Worm (Caenorhabditis elegans): ENCODE measurements around the gene Y57G11C.1147.

ce11 chrIV:14771325-14771724 lies 26.0 kb downstream of the Y57G11C.1147 start, which contains the start of gene degl-1:
- TF ChIP-seq lsy-12 (tag; optimal IDR thresholded peaks at IDR 0.05) = no peak
- TF ChIP-seq mdl-1 (tag; optimal IDR thresholded peaks at IDR 0.05) = no peak
- no peak for TF ChIP-seq R02D3.7 (tag; optimal IDR thresholded peaks at IDR 0.05)
- TF ChIP-seq ceh-9 (tag; optimal IDR thresholded peaks at IDR 0.05) = no peak
- no peak for TF ChIP-seq skn-1 (tag; optimal IDR thresholded peaks at IDR 0.05)
- no peak for TF ChIP-seq unc-62 (GFP tag; optimal IDR thresholded peaks at IDR 0.05)
- no peak for TF ChIP-seq pqm-1 (tag; optimal IDR thresholded peaks at IDR 0.05)
- no peak for TF ChIP-seq nhr-28 (tag; optimal IDR thresholded peaks at IDR 0.05)
- TF ChIP-seq ZK546.5 (tag; optimal IDR thresholded peaks at IDR 0.05) = no peak
